Fruit fly (Drosophila melanogaster) whole organism, embryonic: ENCODE data around the gene PIG-U.

Experiments
- CG12071 ChIP-seq: fragments of 200-800 bp; sonication (Bioruptor generic); optimal IDR thresholded peaks from 3 replicates; lab custom pipeline; 2018; ENCODE audit warnings: missing biosample characterization, mild to moderate bottlenecking, missing genetic modification characterization
- CG13624 ChIP-seq: fragments of 200-800 bp; sonication (Bioruptor generic); optimal IDR thresholded peaks from 2 replicates; lab custom pipeline; 2016; ENCODE audit warnings: missing biosample characterization, missing genetic modification characterization
- CG13775 ChIP-seq: fragments of 200-800 bp; sonication (Bioruptor generic); optimal IDR thresholded peaks from 3 replicates; lab custom pipeline; 2017; ENCODE audit warnings: missing biosample characterization, mild to moderate bottlenecking, missing genetic modification characterization
- CG15011 ChIP-seq: fragments of 200-800 bp; sonication (Bioruptor generic); optimal IDR thresholded peaks from 3 replicates; lab custom pipeline; 2018; ENCODE audit warnings: missing biosample characterization, mild to moderate bottlenecking, missing genetic modification characterization
- CG17802 ChIP-seq: fragments of 200-800 bp; sonication (Bioruptor generic); optimal IDR thresholded peaks from 2 replicates; lab custom pipeline; 2018; ENCODE audit warnings: missing biosample characterization, mild to moderate bottlenecking, missing genetic modification characterization, moderate library complexity
- CG17912 ChIP-seq: fragments of 200-800 bp; sonication (Bioruptor generic); optimal IDR thresholded peaks from 2 replicates; lab custom pipeline; 2018; ENCODE audit warnings: missing biosample characterization, mild to moderate bottlenecking, missing genetic modification characterization
- CG1832 ChIP-seq: fragments of 200-800 bp; sonication (Bioruptor generic); optimal IDR thresholded peaks from 2 replicates; lab custom pipeline; 2017; ENCODE audit warnings: missing biosample characterization, mild to moderate bottlenecking, missing genetic modification characterization, inconsistent platforms
- CG2202 ChIP-seq: fragments of 200-800 bp; sonication (Bioruptor generic); optimal IDR thresholded peaks from 2 replicates; lab custom pipeline; 2018; ENCODE audit warnings: missing biosample characterization, mild to moderate bottlenecking, missing genetic modification characterization
- CG31388 ChIP-seq: fragments of 200-800 bp; sonication (Bioruptor generic); optimal IDR thresholded peaks from 2 replicates; lab custom pipeline; 2016; ENCODE audit warnings: missing biosample characterization, missing genetic modification characterization
- CG3407 ChIP-seq: fragments of 200-800 bp; sonication (Bioruptor generic); optimal IDR thresholded peaks from 2 replicates; lab custom pipeline; 2018; ENCODE audit warnings: missing biosample characterization, mild to moderate bottlenecking, missing genetic modification characterization
- CG4707 ChIP-seq: fragments of 200-800 bp; sonication (Bioruptor generic); optimal IDR thresholded peaks from 2 replicates; lab custom pipeline; 2018; ENCODE audit warnings: missing biosample characterization, mild to moderate bottlenecking, missing genetic modification characterization, moderate library complexity
- CG5953 ChIP-seq: fragments of 200-800 bp; sonication (Bioruptor generic); IDR thresholded peaks from 2 replicates; pipeline ENCODE4 v1.3.6; 2022; ENCODE audit warnings: missing biosample characterization, missing genetic modification characterization
- CG6683 ChIP-seq: fragments of 200-800 bp; sonication (Bioruptor generic); optimal IDR thresholded peaks from 2 replicates; lab custom pipeline; 2017; ENCODE audit warnings: missing biosample characterization, mild to moderate bottlenecking, missing genetic modification characterization, missing genetic modification reagents
- CG7786 ChIP-seq: fragments of 200-800 bp; sonication (Bioruptor generic); optimal IDR thresholded peaks from 2 replicates; lab custom pipeline; 2016; ENCODE audit warnings: missing biosample characterization, missing genetic modification characterization
- CG9932 ChIP-seq: fragments of 200-800 bp; sonication (Bioruptor generic); IDR thresholded peaks from 2 replicates; pipeline ENCODE4 v1.3.6; 2022; ENCODE audit warnings: missing biosample characterization, missing genetic modification characterization
- Dek ChIP-seq: fragments of 200-800 bp; sonication (Bioruptor generic); optimal IDR thresholded peaks from 3 replicates; lab custom pipeline; 2019; ENCODE audit warnings: missing biosample characterization, mild to moderate bottlenecking, missing genetic modification characterization, moderate library complexity
- E2f2 ChIP-seq: fragments of 200-800 bp; sonication (Bioruptor generic); IDR thresholded peaks from 2 replicates; pipeline ENCODE4 v1.3.6; 2022; ENCODE audit warnings: missing biosample characterization, missing genetic modification characterization
- Elba2 ChIP-seq: fragments of 200-800 bp; sonication (Bioruptor generic); optimal IDR thresholded peaks from 3 replicates; lab custom pipeline; 2016; ENCODE audit warnings: missing biosample characterization, missing genetic modification characterization
- Hr39 ChIP-seq: fragments of >200 bp; optimal IDR thresholded peaks from 2 replicates; lab custom pipeline; 2017
- Hr51 ChIP-seq, 2 experiments: fragments of 200-800 bp; sonication (Bioruptor generic); optimal IDR thresholded peaks; 2 replicates in 1 of 2; 3 replicates in 1 of 2; lab custom pipeline; 2016 to 2018; ENCODE audit warnings: missing biosample characterization in 2 of 2, missing genetic modification characterization in 2 of 2, mild to moderate bottlenecking in 1 of 2, moderate library complexity in 1 of 2
- Nf-YA ChIP-seq: fragments of 200-800 bp; sonication (Bioruptor generic); IDR thresholded peaks from 2 replicates; pipeline ENCODE4 v1.3.6; 2022; ENCODE audit warnings: missing biosample characterization, missing genetic modification characterization
- Taf1 ChIP-seq: fragments of 200-800 bp; sonication (Bioruptor generic); IDR thresholded peaks from 2 replicates; pipeline ENCODE4 v1.3.6; 2022; ENCODE audit warnings: missing biosample characterization, missing genetic modification characterization
- Tbp ChIP-seq: fragments of >200 bp; optimal IDR thresholded peaks from 2 replicates; lab custom pipeline; 2018; ENCODE audit warnings: missing biosample characterization, missing genetic modification characterization
- crc ChIP-seq: fragments of 200-800 bp; sonication (Bioruptor generic); optimal IDR thresholded peaks from 2 replicates; lab custom pipeline; 2016; ENCODE audit warnings: missing biosample characterization, missing genetic modification characterization
- cwo ChIP-seq: fragments of 200-800 bp; sonication (Bioruptor generic); optimal IDR thresholded peaks from 3 replicates; lab custom pipeline; 2017; ENCODE audit warnings: missing biosample characterization, missing genetic modification characterization, mild to moderate bottlenecking, moderate library complexity, missing genetic modification reagents
- da ChIP-seq: fragments of 200-800 bp; sonication (Bioruptor generic); optimal IDR thresholded peaks from 2 replicates; lab custom pipeline; 2016; ENCODE audit warnings: missing biosample characterization, missing genetic modification characterization
- dysf ChIP-seq: fragments of 200-800 bp; sonication (Bioruptor generic); IDR thresholded peaks from 3 replicates; pipeline ENCODE4 v1.3.6; 2022; ENCODE audit warnings: missing biosample characterization, missing genetic modification characterization
- fd96Cb ChIP-seq: fragments of 200-800 bp; sonication (Bioruptor generic); optimal IDR thresholded peaks from 2 replicates; lab custom pipeline; 2018; ENCODE audit warnings: missing biosample characterization, mild to moderate bottlenecking, missing genetic modification characterization, moderate library complexity
- gcm ChIP-seq: fragments of 200-800 bp; sonication (Bioruptor generic); optimal IDR thresholded peaks from 2 replicates; lab custom pipeline; 2019; ENCODE audit warnings: missing biosample characterization, mild to moderate bottlenecking, missing genetic modification characterization, moderate library complexity
- hbn ChIP-seq: fragments of 200-800 bp; sonication (Bioruptor generic); IDR thresholded peaks from 2 replicates; pipeline ENCODE4 v1.3.6; 2022; ENCODE audit warnings: missing biosample characterization, missing genetic modification characterization; ENCODE audit not compliant: partially characterized antibody
- ind ChIP-seq: fragments of 200-800 bp; sonication (Bioruptor generic); optimal IDR thresholded peaks from 3 replicates; lab custom pipeline; 2016; ENCODE audit warnings: missing biosample characterization, missing genetic modification characterization
- kah ChIP-seq: fragments of 200-800 bp; sonication (Bioruptor generic); optimal IDR thresholded peaks from 2 replicates; lab custom pipeline; 2018; ENCODE audit warnings: missing biosample characterization, mild to moderate bottlenecking, missing genetic modification characterization
- mam ChIP-seq: fragments of 200-800 bp; sonication (Bioruptor generic); optimal IDR thresholded peaks from 3 replicates; lab custom pipeline; 2016; ENCODE audit warnings: missing biosample characterization, missing genetic modification characterization
- nom ChIP-seq: fragments of 200-800 bp; sonication (Bioruptor generic); optimal IDR thresholded peaks from 2 replicates; lab custom pipeline; 2017; ENCODE audit warnings: missing biosample characterization, missing genetic modification characterization, mild to moderate bottlenecking, moderate library complexity, missing genetic modification reagents
- pho ChIP-seq: fragments of 200-800 bp; sonication (Bioruptor generic); optimal IDR thresholded peaks from 2 replicates; lab custom pipeline; 2016; ENCODE audit warnings: missing biosample characterization, missing genetic modification characterization
- pros ChIP-seq: fragments of 200-800 bp; sonication (Bioruptor generic); optimal IDR thresholded peaks from 3 replicates; lab custom pipeline; 2019; ENCODE audit warnings: missing biosample characterization, mild to moderate bottlenecking, missing genetic modification characterization, moderate library complexity
- repo ChIP-seq: fragments of 200-800 bp; sonication (Bioruptor generic); optimal IDR thresholded peaks from 2 replicates; lab custom pipeline; 2016; ENCODE audit warnings: missing biosample characterization, missing genetic modification characterization
- rib ChIP-seq: fragments of 200-800 bp; sonication (Bioruptor generic); IDR thresholded peaks from 2 replicates; pipeline ENCODE4 v1.3.6; 2022; ENCODE audit warnings: missing biosample characterization, missing genetic modification characterization
- schlank ChIP-seq: fragments of 200-800 bp; sonication (Bioruptor generic); optimal IDR thresholded peaks from 2 replicates; lab custom pipeline; 2018; ENCODE audit warnings: missing biosample characterization, mild to moderate bottlenecking, missing genetic modification characterization
- sisA ChIP-seq: fragments of 200-800 bp; sonication (Bioruptor generic); IDR thresholded peaks from 2 replicates; pipeline ENCODE4 v1.3.6; 2022; ENCODE audit warnings: missing biosample characterization, missing genetic modification characterization
- slou ChIP-seq: fragments of 200-800 bp; sonication (Bioruptor generic); optimal IDR thresholded peaks from 3 replicates; lab custom pipeline; 2016; ENCODE audit warnings: missing biosample characterization, missing genetic modification characterization
- slp2 ChIP-seq: fragments of 200-800 bp; sonication (Bioruptor generic); optimal IDR thresholded peaks from 2 replicates; lab custom pipeline; 2016; ENCODE audit warnings: missing biosample characterization, missing genetic modification characterization
- so ChIP-seq: fragments of 200-800 bp; sonication (Bioruptor generic); IDR thresholded peaks from 3 replicates; pipeline ENCODE4 v1.3.6; 2022; ENCODE audit warnings: missing biosample characterization, missing genetic modification characterization
- ssp ChIP-seq: fragments of 200-800 bp; sonication (Bioruptor generic); IDR thresholded peaks from 2 replicates; pipeline ENCODE4 v1.3.6; 2022; ENCODE audit warnings: missing biosample characterization, missing genetic modification characterization
- tll ChIP-seq, 2 experiments: fragments of 200-800 bp in 1 of 2; fragments of >200 bp in 1 of 2; sonication (Bioruptor generic) in 1 of 2; optimal IDR thresholded peaks; 2 replicates each; lab custom pipeline; 2017 to 2019; ENCODE audit warnings: missing biosample characterization in 2 of 2, missing genetic modification characterization in 2 of 2, mild to moderate bottlenecking in 1 of 2, moderate library complexity in 1 of 2
- yki ChIP-seq: fragments of >200 bp; optimal IDR thresholded peaks from 3 replicates; lab custom pipeline; 2018
- zen ChIP-seq: fragments of 200-800 bp; sonication (Bioruptor generic); optimal IDR thresholded peaks from 3 replicates; lab custom pipeline; 2018; ENCODE audit warnings: missing biosample characterization, mild to moderate bottlenecking, missing genetic modification characterization, moderate library complexity
- zf30C ChIP-seq: fragments of 200-800 bp; sonication (Bioruptor generic); optimal IDR thresholded peaks from 3 replicates; lab custom pipeline; 2018; ENCODE audit warnings: missing biosample characterization, mild to moderate bottlenecking, missing genetic modification characterization

PIG-U gene

DNA sequence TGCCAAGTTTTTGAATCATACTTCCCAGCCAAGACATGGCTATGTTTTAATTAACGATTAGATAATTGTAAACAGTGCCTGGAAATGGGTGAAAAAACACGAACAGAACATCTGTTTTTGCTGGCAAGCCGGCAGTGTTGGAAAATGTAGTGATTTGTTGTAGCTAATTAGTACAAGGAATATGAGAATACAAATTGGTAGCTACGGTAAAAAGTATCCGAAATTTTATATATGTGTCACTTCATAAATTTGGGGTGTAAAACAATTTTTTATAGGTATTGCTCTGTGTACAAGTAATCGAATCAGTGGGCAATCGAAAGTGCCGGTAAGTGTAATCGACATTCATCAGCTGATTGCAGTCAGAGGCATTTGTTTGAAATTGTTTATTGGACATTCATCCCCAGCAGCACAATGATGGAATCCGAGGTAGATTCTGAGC lies 2.4 kb downstream of the PIG-U start, which contains the start of the genes mRpL51 and Uba4 (continued):
- TF ChIP-seq pros (GFP tag; lab: Kevin White, UChicago) (no peak), Hr51 (GFP tag; optimal IDR thresholded peaks at IDR 0.05; lab: Kevin White, UChicago) (peak in 1 of 2 experiments; percentile 10), Taf1 (GFP tag; lab: Robert Waterston, UW) (no peak), Nf-YA (GFP tag; lab: Robert Waterston, UW) (no peak), schlank (tag; lab: Kevin White, UChicago) (no peak), CG12071 (no peak), sisA (no peak), slou (GFP tag; lab: Kevin White, UChicago) (peak; percentile 14), CG6683 (GFP tag; lab: Kevin White, UChicago) (no peak), yki (lab: Kevin White, UChicago) (no peak), CG9932 (peak; percentile 32; the same call in 1 of the 2 replicates), E2f2 (peak; percentile 69), tll (GFP tag; optimal IDR thresholded peaks at IDR 0.05; lab: Kevin White, UChicago) (peak in 1 of 2 experiments; percentile 31), CG4707 (GFP tag; lab: Kevin White, UChicago) (peak; percentile 69), Elba2 (peak; percentile 61), mam (GFP tag; lab: Kevin White, UChicago) (peak; percentile 55), ind (peak; percentile 41), repo (GFP tag; lab: Kevin White, UChicago) (peak; percentile 53), Tbp (GFP tag; lab: Kevin White, UChicago) (no peak)
- TF ChIP-seq, all 482 proteins: peak for 166

DNA sequence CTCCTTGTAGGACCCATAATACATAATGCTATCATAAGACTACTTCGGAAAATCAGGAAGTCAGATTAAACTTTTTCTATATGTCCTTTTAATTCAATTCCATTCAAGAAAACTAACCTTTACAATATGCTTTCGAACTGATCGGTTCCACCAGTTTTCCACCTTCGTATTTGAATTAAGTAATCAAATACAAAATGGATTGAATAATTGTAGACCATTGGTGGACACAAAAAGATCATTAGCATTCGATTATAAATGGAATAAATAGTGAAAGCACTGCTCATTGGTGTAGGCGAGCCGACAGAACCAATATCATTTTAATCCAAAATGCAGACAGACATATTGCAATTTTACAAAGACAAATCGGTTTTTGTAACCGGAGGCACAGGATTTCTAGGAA lies 4.5 kb downstream of the PIG-U start, which contains the start of gene Sgp:
Gene Sgp (plus strand): TSS at position 301 of the 400 bp plus-strand sequence.
- TF ChIP-seq Hr39 (lab: Kevin White, UChicago) (no peak), CG17912 (GFP tag; lab: Kevin White, UChicago) (no peak), CG13775 (GFP tag; lab: Kevin White, UChicago) (no peak), fd96Cb (no peak), da (GFP tag; lab: Kevin White, UChicago) (no peak), CG2202 (tag; lab: Kevin White, UChicago) (no peak)

DNA sequence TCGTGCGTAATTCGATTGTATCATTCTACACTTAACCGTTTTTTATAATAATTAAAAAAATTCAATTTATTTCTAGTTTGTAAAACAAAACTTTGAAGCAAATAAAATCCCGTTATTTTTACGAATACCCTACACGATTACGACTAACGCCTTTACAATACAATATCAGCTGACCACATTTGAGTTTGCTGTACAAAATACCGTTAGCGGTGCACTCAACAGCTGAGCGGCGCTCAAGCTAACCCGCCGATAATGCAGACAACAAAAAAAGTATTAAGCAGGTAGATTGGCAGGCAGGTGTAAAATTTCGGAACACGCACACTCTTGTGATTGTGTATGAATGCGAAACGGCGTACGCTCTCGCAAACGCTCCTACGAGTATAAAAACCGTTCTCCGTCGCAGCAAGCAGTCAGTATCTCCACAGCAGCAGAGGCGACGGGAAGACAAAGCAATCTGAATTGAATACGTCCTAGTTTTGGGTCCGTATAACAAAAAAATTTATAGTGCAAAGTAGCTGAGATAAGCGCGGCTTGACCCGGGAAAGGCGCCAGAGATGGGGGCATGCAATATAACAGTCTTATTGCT lies 6.9 kb downstream of the PIG-U start, which contains the start of gene Acer:
Gene Acer (plus strand): TSS at position 210 of the 586 bp plus-strand sequence.
- peak; percentile 9 for TF ChIP-seq zen (tag; lab: Kevin White, UChicago)
- TF ChIP-seq gcm (GFP tag; lab: Kevin White, UChicago) = no peak
- no peak for TF ChIP-seq slp2 (GFP tag; lab: Kevin White, UChicago)
- TF ChIP-seq CG5953 (GFP tag; lab: Robert Waterston, UW) = no peak
- no peak for TF ChIP-seq CG1832 (GFP tag; lab: Kevin White, UChicago)
- peak; percentile 30 for TF ChIP-seq CG13624 (GFP tag; lab: Kevin White, UChicago)
- no peak; the same call in 1 of the 2 replicates for TF ChIP-seq hbn
- peak; percentile 15 for TF ChIP-seq kah
- TF ChIP-seq pho (GFP tag; lab: Kevin White, UChicago) = no peak
- TF ChIP-seq CG17802 (tag; lab: Kevin White, UChicago) = no peak
- no peak for TF ChIP-seq CG3407
- peak; percentile 73; the same call in 1 of the 2 replicates for TF ChIP-seq rib (GFP tag; lab: Robert Waterston, UW)
- no peak for TF ChIP-seq ssp (GFP tag; lab: Robert Waterston, UW)
- no peak for TF ChIP-seq crc (GFP tag; lab: Kevin White, UChicago)
- TF ChIP-seq CG9932 = no peak
- no peak for TF ChIP-seq CG7786 (GFP tag; lab: Kevin White, UChicago)
- TF ChIP-seq cwo = no peak
- no peak for TF ChIP-seq zf30C (GFP tag; lab: Kevin White, UChicago)
- TF ChIP-seq dysf (GFP tag; lab: Robert Waterston, UW) = no peak; the same call in 2 of the 3 replicates
- peak; percentile 11 for TF ChIP-seq nom (GFP tag; lab: Kevin White, UChicago)
- no peak for TF ChIP-seq CG15011
- no peak for TF ChIP-seq yki (lab: Kevin White, UChicago)
- no peak for TF ChIP-seq so (GFP tag; lab: Robert Waterston, UW)
- no peak for TF ChIP-seq Dek (tag; lab: Kevin White, UChicago)
- no peak for TF ChIP-seq CG31388 (GFP tag; lab: Kevin White, UChicago)
